Worm (Caenorhabditis elegans) whole organism, L3 larva: ENCODE measurements around the gene Y38H6C.13.

Experiments used
- ama-1 ChIP-seq: fragments of 150-350 bp; optimal IDR thresholded peaks from 2 replicates; lab custom pipeline; 2018
- ceh-16 ChIP-seq: sonication (generic microtip); optimal IDR thresholded peaks from 2 replicates; lab custom pipeline; 2017; ENCODE audit warnings: missing biosample characterization, missing genetic modification characterization
- elt-1 ChIP-seq: fragments of 150-350 bp; optimal IDR thresholded peaks from 2 replicates; lab custom pipeline; 2014; ENCODE audit warnings: missing biosample characterization, missing genetic modification characterization
- elt-3 ChIP-seq, 3 experiments: fragments of 150-350 bp in 1 of 3; sonication (generic microtip) in 2 of 3; optimal IDR thresholded peaks; 2 replicates in 2 of 3; 4 replicates in 1 of 3; lab custom pipeline; 2014 to 2017; ENCODE audit warnings: missing biosample characterization in 3 of 3, missing genetic modification characterization in 3 of 3
- jun-1 ChIP-seq: fragments of 150-350 bp; optimal IDR thresholded peaks from 2 replicates; lab custom pipeline; 2014; ENCODE audit warnings: missing biosample characterization, missing genetic modification reagents, missing genetic modification characterization
- nhr-76 ChIP-seq: fragments of 150-350 bp; sonication (generic microtip); optimal IDR thresholded peaks from 5 replicates; lab custom pipeline; 2014; ENCODE audit warnings: missing biosample characterization, missing genetic modification characterization
- unc-62 ChIP-seq: fragments of 150-350 bp; sonication (generic microtip); optimal IDR thresholded peaks from 4 replicates; lab custom pipeline; 2014; ENCODE audit warnings: missing biosample characterization, missing genetic modification reagents, missing genetic modification characterization
- ztf-4 ChIP-seq: fragments of 150-350 bp; optimal IDR thresholded peaks from 2 replicates; lab custom pipeline; 2014; ENCODE audit warnings: missing biosample characterization, missing genetic modification characterization

DNA sequence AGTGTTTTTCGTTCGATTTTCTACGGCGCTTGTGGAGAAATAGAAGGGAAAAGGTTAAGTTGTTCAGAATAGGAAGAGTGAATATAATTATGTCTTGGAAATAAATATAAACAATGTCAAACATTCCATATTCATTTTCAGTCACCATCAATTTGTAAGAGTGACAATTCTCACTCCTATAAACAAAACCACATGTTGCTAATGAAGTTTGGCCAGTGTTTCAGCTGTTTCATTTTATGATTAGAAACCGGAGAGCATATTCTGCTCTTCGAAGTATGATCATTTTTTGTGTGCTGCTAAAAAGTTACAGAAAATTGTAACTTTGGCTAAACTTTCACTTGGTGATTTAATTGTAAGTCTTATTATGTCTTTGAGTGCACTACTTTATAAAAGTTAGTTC, 27.5 kb downstream of the Y38H6C.13 start, which contains the start of gene Y38H6C.21:
- TF ChIP-seq ama-1 (lab: Kevin White, UChicago) (no peak), unc-62 (no peak), nhr-76 (tag; lab: Kevin White, UChicago) (no peak), elt-1 (tag; lab: Kevin White, UChicago) (no peak), elt-3 (tag; optimal IDR thresholded peaks at IDR 0.05; lab: Kevin White, UChicago) (no peak), ceh-16 (tag; lab: Kevin White, UChicago) (no peak), jun-1 (no peak), ztf-4 (no peak)
